Worm (Caenorhabditis elegans): ENCODE results near the gene dph-2.

Gene dph-2

ce11 chrII:10714262-10714933, at the start of gene dph-2, which contains the start of gene C09G5.7:
dph-2 (minus strand) TSS chrII:10714297.
C09G5.7 (plus strand) TSS chrII:10714883.
- TF ChIP-seq aly-2 (tag; optimal IDR thresholded peaks at IDR 0.05) (no peak), fos-1 (tag; optimal IDR thresholded peaks at IDR 0.05) (no peak), gmeb-1 (tag; optimal IDR thresholded peaks at IDR 0.05) (peak; percentile 88), nhr-25 (tag; optimal IDR thresholded peaks at IDR 0.05) (no peak), ceh-16 (tag; optimal IDR thresholded peaks at IDR 0.05) (no peak), C34F6.9 (tag; optimal IDR thresholded peaks at IDR 0.05) (peak; percentile 40), nhr-10 (tag; optimal IDR thresholded peaks at IDR 0.05) (no peak), nhr-237 (tag; optimal IDR thresholded peaks at IDR 0.05) (no peak)

- TF ChIP-seq fos-1 (tag; optimal IDR thresholded peaks at IDR 0.05) (no peak), lin-39 (tag; optimal IDR thresholded peaks at IDR 0.05) (no peak), ztf-4 (tag; optimal IDR thresholded peaks at IDR 0.05) (no peak), gmeb-1 (tag; optimal IDR thresholded peaks at IDR 0.05) (no peak), elt-1 (tag; optimal IDR thresholded peaks at IDR 0.05) (no peak), C34F6.9 (tag; optimal IDR thresholded peaks at IDR 0.05) (no peak)
Measured at ce11 chrII:10761653-10762052, 47.6 kb upstream of the dph-2 start.

- no peak for TF ChIP-seq ceh-16 (tag; optimal IDR thresholded peaks at IDR 0.05)
- no peak for TF ChIP-seq ztf-11 (tag; optimal IDR thresholded peaks at IDR 0.05)
- TF ChIP-seq nhr-25 (tag; optimal IDR thresholded peaks at IDR 0.05) = no peak
- no peak for TF ChIP-seq blmp-1 (tag; optimal IDR thresholded peaks at IDR 0.05; ENCODE audit: insufficient read depth)
- no peak for TF ChIP-seq unc-62 (GFP tag; optimal IDR thresholded peaks at IDR 0.05)
- no peak for TF ChIP-seq sem-4 (tag; optimal IDR thresholded peaks at IDR 0.05)
- TF ChIP-seq elt-1 (tag; optimal IDR thresholded peaks at IDR 0.05) = no peak
- no peak for TF ChIP-seq sma-9 (GFP tag; optimal IDR thresholded peaks at IDR 0.05)
- no peak for TF ChIP-seq sma-9 (tag; optimal IDR thresholded peaks at IDR 0.05)
- TF ChIP-seq snpc-4 (tag; optimal IDR thresholded peaks at IDR 0.05) = no peak
Measured at ce11 chrII:10760801-10761200, 46.7 kb upstream of the dph-2 start.

- TF ChIP-seq nhr-25 (tag; optimal IDR thresholded peaks at IDR 0.05) (no peak), alr-1 (tag; optimal IDR thresholded peaks at IDR 0.05) (no peak), nhr-10 (tag; optimal IDR thresholded peaks at IDR 0.05) (no peak), ztf-1 (GFP tag; conservative IDR thresholded peaks at IDR 0.05) (no peak), nhr-77 (tag; optimal IDR thresholded peaks at IDR 0.05) (no peak), egl-27 (tag; optimal IDR thresholded peaks at IDR 0.05) (no peak), lin-11 (tag; optimal IDR thresholded peaks at IDR 0.05) (no peak), nhr-23 (tag; optimal IDR thresholded peaks at IDR 0.05) (no peak), skn-1 (tag; optimal IDR thresholded peaks at IDR 0.05) (no peak), lin-39 (tag; optimal IDR thresholded peaks at IDR 0.05) (no peak), Y55F3AM.14 (GFP tag; optimal IDR thresholded peaks at IDR 0.05) (no peak), snpc-4 (tag; optimal IDR thresholded peaks at IDR 0.05) (no peak), F13H6.1 (tag; optimal IDR thresholded peaks at IDR 0.05) (no peak), unc-39 (tag; optimal IDR thresholded peaks at IDR 0.05) (no peak), R02D3.7 (tag; optimal IDR thresholded peaks at IDR 0.05) (no peak), unc-62 (GFP tag; optimal IDR thresholded peaks at IDR 0.05) (no peak)
Measured at ce11 chrII:10759425-10759824, 45.3 kb upstream of the dph-2 start.

ce11 chrII:10758951-10759350, 44.9 kb upstream of the dph-2 start:
- no peak for TF ChIP-seq elt-3 (tag; optimal IDR thresholded peaks at IDR 0.05)
- no peak for TF ChIP-seq ceh-82 (tag; optimal IDR thresholded peaks at IDR 0.05)
- peak; percentile 22 for TF ChIP-seq sma-9 (GFP tag; optimal IDR thresholded peaks at IDR 0.05)
- no peak for TF ChIP-seq sma-9 (tag; optimal IDR thresholded peaks at IDR 0.05)
- peak; percentile 18 for TF ChIP-seq F13H6.1 (tag; optimal IDR thresholded peaks at IDR 0.05)
- no peak for TF ChIP-seq lin-39 (tag; optimal IDR thresholded peaks at IDR 0.05)

- TF ChIP-seq C34F6.9 (tag; optimal IDR thresholded peaks at IDR 0.05) (peak; percentile 36), nhr-129 (tag; optimal IDR thresholded peaks at IDR 0.05) (peak; percentile 28), dmd-4 (tag; optimal IDR thresholded peaks at IDR 0.05) (no peak), crh-2 (tag; optimal IDR thresholded peaks at IDR 0.05) (peak; percentile 5), unc-39 (tag; optimal IDR thresholded peaks at IDR 0.05) (no peak)
Measured at ce11 chrII:10755455-10755854, 41.4 kb upstream of the dph-2 start.
